Fruit fly (Drosophila melanogaster) whole organism: ENCODE results near the gene RpS14a.

ENCODE experiments used
- CG8478 ChIP-seq: fragments of >200 bp; optimal IDR thresholded peaks from 2 replicates; lab custom pipeline; 2018; ENCODE audit warnings: inconsistent platforms
- Dll ChIP-seq: fragments of >200 bp; optimal IDR thresholded peaks from 2 replicates; lab custom pipeline; 2017
- EcR ChIP-seq, 2 experiments: fragments of >200 bp; optimal IDR thresholded peaks; 2 replicates each; lab custom pipeline; 2017; ENCODE audit warnings: missing biosample characterization in 2 of 2, missing genetic modification characterization in 2 of 2, missing genetic modification reagents in 2 of 2
- pan ChIP-seq: fragments of >200 bp; optimal IDR thresholded peaks from 2 replicates; lab custom pipeline; 2017
- psq ChIP-seq: fragments of >200 bp; optimal IDR thresholded peaks from 2 replicates; lab custom pipeline; 2017
- usp ChIP-seq: fragments of >200 bp; optimal IDR thresholded peaks from 2 replicates; lab custom pipeline; 2017; ENCODE audit warnings: missing biosample characterization, missing genetic modification characterization, mixed read lengths

Gene RpS14a

DNA sequence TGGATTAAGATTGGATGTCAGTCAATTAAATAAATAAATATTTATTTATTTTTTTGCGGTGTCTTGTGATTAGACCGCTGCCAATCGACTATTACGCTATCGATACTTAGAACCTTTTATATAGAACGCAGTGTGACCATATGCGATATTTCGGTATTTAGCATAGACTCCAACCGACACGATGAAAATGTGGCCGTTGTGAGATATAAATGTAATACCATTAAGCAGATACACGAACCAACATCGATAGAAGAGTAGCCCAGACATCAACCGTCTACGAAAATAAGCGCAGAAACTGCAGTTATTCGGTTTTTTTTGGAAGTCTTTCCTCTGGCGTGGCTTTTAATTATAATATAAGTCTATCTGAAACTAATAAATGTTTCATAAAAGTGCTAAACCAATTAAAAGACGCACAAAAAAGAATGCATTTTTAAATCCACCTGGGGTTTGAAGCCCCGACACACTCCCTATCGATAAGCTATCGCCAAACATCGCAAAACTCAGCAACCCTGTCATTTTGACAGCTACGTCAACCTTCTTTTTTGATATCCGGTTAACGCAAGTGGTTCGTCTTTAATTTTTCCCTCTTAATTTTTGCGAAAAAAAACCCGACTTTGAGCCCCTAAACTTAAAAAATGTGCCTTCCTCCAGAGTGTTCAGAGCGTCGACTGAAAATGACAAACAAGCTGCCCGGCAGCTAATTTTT is at the start of gene RpS14a, which contains the start of gene Dhdds:
Gene RpS14a, plus strand, starts transcription at position 533 of the 706 bp plus-strand sequence.
Gene Dhdds, minus strand, starts transcription at position 142 of the 706 bp plus-strand sequence.
- no peak for TF ChIP-seq pan (lab: Kevin White, UChicago)
- no peak for TF ChIP-seq EcR (GFP tag; optimal IDR thresholded peaks at IDR 0.05; lab: Kevin White, UChicago)
- no peak for TF ChIP-seq CG8478 (lab: Kevin White, UChicago)
- no peak for TF ChIP-seq usp (GFP tag; lab: Kevin White, UChicago)
- TF ChIP-seq psq (lab: Kevin White, UChicago): no peak
- no peak for TF ChIP-seq Dll (lab: Kevin White, UChicago)

dm6 chrX:7883926-7884325 is 49.6 kb upstream of the RpS14a start, which contains the start of gene Ir7f:
Gene Ir7f, minus strand, starts transcription at chrX:7884026.
- no peak for TF ChIP-seq EcR (GFP tag; optimal IDR thresholded peaks at IDR 0.05; lab: Kevin White, UChicago)
- no peak for TF ChIP-seq Dll (lab: Kevin White, UChicago)
- TF ChIP-seq usp (GFP tag; lab: Kevin White, UChicago): no peak
- no peak for TF ChIP-seq pan (lab: Kevin White, UChicago)
- no peak for TF ChIP-seq psq (lab: Kevin White, UChicago)
- TF ChIP-seq CG8478 (lab: Kevin White, UChicago): no peak

dm6 chrX:7884360-7884759 is 49.2 kb upstream of the RpS14a start, which contains the start of gene Ir7g:
Gene Ir7g, plus strand, starts transcription at chrX:7884660.
- TF ChIP-seq CG8478 (lab: Kevin White, UChicago): no peak
- no peak for TF ChIP-seq psq (lab: Kevin White, UChicago)
- no peak for TF ChIP-seq usp (GFP tag; lab: Kevin White, UChicago)
- no peak for TF ChIP-seq EcR (GFP tag; optimal IDR thresholded peaks at IDR 0.05; lab: Kevin White, UChicago)
- no peak for TF ChIP-seq pan (lab: Kevin White, UChicago)
- TF ChIP-seq Dll (lab: Kevin White, UChicago): no peak

dm6 chrX:7888386-7889024 is 45.0 kb upstream of the RpS14a start, which contains the start of gene Acat1:
Gene Acat1, minus strand, starts transcription at chrX:7888785.
- TF ChIP-seq usp (GFP tag; lab: Kevin White, UChicago): no peak
- no peak for TF ChIP-seq CG8478 (lab: Kevin White, UChicago)

dm6 chrX:7891596-7892538 is 41.7 kb upstream of the RpS14a start, which contains the start of gene Nek2:
Gene Nek2, minus strand, starts transcription at chrX:7891646.
- TF ChIP-seq usp (GFP tag; lab: Kevin White, UChicago) (no peak), pan (lab: Kevin White, UChicago) (no peak), psq (lab: Kevin White, UChicago) (no peak), Dll (lab: Kevin White, UChicago) (no peak), EcR (GFP tag; optimal IDR thresholded peaks at IDR 0.05; lab: Kevin White, UChicago) (no peak), CG8478 (lab: Kevin White, UChicago) (no peak)

- TF ChIP-seq pan (lab: Kevin White, UChicago): no peak
- TF ChIP-seq EcR (GFP tag; optimal IDR thresholded peaks at IDR 0.05; lab: Kevin White, UChicago): no peak
These were observed 41.0 kb upstream of the RpS14a start for dm6 chrX:7892539-7892899.

- TF ChIP-seq EcR (GFP tag; optimal IDR thresholded peaks at IDR 0.05; lab: Kevin White, UChicago) (no peak), usp (GFP tag; lab: Kevin White, UChicago) (no peak)
These were observed 40.0 kb upstream of the RpS14a start, which contains the start of the genes CG45089, ND-MNLL and p115 for dm6 chrX:7893411-7894122. Gene CG45089, minus strand, starts transcription at chrX:7893798. Gene ND-MNLL, minus strand, starts transcription at chrX:7893798. Gene p115, plus strand, starts transcription at chrX:7894031.

DNA sequence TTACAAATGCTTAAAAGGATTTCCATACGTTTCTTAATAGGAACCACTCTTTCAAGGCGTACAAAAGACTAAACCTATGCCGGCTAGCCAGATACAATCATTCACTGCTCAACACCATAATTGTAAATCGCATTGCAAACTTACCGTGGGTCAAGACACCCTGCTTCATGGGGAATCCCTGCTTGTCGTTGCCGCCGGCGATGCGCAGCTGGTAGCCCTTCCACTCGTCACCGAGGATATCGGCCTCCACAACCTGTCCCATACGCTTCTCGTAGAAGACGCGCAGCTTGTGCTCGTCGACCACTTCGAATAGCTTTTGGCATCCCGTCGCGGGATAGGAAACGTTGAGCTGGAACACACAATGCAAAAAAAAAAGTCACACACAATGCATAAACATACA is 32.9 kb upstream of the RpS14a start:
- no peak for TF ChIP-seq psq (lab: Kevin White, UChicago)
- TF ChIP-seq EcR (GFP tag; optimal IDR thresholded peaks at IDR 0.05; lab: Kevin White, UChicago): no peak
- no peak for TF ChIP-seq usp (GFP tag; lab: Kevin White, UChicago)
- no peak for TF ChIP-seq Dll (lab: Kevin White, UChicago)
- TF ChIP-seq CG8478 (lab: Kevin White, UChicago): no peak
- TF ChIP-seq pan (lab: Kevin White, UChicago): no peak

DNA sequence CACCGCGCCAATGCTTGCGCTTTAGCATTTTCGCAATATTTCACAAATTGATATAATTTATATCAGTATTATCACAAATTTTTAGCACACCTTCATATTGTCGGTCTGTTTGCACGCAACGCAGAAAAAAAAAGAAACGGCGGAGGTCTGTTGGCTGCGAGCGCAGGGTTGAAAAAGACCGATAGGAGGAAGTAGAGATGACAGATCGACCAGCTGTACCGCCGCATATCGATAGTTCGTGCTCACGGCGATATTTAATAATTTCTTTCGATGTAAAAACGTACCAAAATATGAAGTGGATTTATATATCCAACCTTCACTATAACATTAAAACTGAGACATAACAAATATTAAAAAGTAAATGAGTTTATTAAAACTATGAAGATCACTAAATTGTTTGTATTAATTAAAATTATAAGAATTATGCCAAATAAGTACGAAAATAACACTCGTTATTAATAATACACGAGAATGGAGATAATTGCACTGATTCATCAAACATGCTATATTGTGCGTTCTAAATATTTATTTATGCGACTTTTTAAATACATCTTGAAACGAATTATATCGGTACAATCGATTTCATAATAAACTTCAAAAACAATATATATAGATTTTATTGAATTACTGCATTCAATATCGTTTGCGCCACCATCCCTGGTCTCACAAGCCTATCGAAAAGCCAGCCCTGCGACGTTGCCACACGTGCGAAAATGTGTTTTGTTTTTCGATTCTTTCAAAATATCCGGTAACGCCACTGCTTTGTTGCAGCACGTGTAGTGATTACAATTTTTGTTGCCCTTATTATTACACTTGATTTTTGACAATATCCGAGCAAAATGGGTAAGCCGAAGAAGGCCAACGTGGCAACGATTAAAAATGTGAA is 32.1 kb upstream of the RpS14a start, which contains the start of the genes RpS6 and bys:
Gene RpS6, minus strand, starts transcription at position 179 of the 886 bp plus-strand sequence.
Gene bys, plus strand, starts transcription at position 728 of the 886 bp plus-strand sequence.
- TF ChIP-seq CG8478 (lab: Kevin White, UChicago) (no peak), EcR (GFP tag; optimal IDR thresholded peaks at IDR 0.05; lab: Kevin White, UChicago) (no peak), Dll (lab: Kevin White, UChicago) (no peak), pan (lab: Kevin White, UChicago) (no peak), psq (lab: Kevin White, UChicago) (no peak), usp (GFP tag; lab: Kevin White, UChicago) (no peak)
